Fruit fly (Drosophila melanogaster): Measurements from ENCODE around the gene CG1764.

The CG1764 gene

dm6 chrX:13337454-13337853, 35.2 kb upstream of the CG1764 start, which contains the start of gene RpS15Aa (continued):
- TF ChIP-seq CG9139 (GFP tag; optimal IDR thresholded peaks at IDR 0.05) (peak; percentile 71), Ets96B (tag; optimal IDR thresholded peaks at IDR 0.05) (peak; percentile 22), salr (GFP tag; optimal IDR thresholded peaks at IDR 0.05) (peak in 1 of 2 experiments; percentile 75), CG4318 (GFP tag; optimal IDR thresholded peaks at IDR 0.05) (no peak), CG6163 (GFP tag; IDR thresholded peaks at IDR 0.05) (peak; percentile 85), Hr39 (GFP tag; optimal IDR thresholded peaks at IDR 0.05) (peak; percentile 65), CG10631 (GFP tag; optimal IDR thresholded peaks at IDR 0.05) (no peak), esn (GFP tag; optimal IDR thresholded peaks at IDR 0.05) (peak; percentile 68), acj6 (GFP tag; optimal IDR thresholded peaks at IDR 0.05) (peak; percentile 36), cyc (GFP tag; optimal IDR thresholded peaks at IDR 0.05) (peak; percentile 76), svp (GFP tag) (no peak), Eip93F (GFP tag; optimal IDR thresholded peaks at IDR 0.05) (no peak)

dm6 chrX:13334434-13335146, 32.4 kb upstream of the CG1764 start:
- TF ChIP-seq cyc (GFP tag; optimal IDR thresholded peaks at IDR 0.05) (peak; percentile 45), spab (GFP tag; optimal IDR thresholded peaks at IDR 0.05) (no peak), CG10631 (GFP tag; optimal IDR thresholded peaks at IDR 0.05) (peak; percentile 18), CG3919 (GFP tag; optimal IDR thresholded peaks at IDR 0.05) (peak; percentile 59), CG15336 (GFP tag; IDR thresholded peaks at IDR 0.05) (peak; percentile 24; the same call in 1 of the 2 replicates), Blimp-1 (GFP tag; optimal IDR thresholded peaks at IDR 0.05) (no peak), CG31627 (GFP tag; optimal IDR thresholded peaks at IDR 0.05) (peak; percentile 35), lz (GFP tag; optimal IDR thresholded peaks at IDR 0.05) (peak; percentile 40), CG3032 (tag; optimal IDR thresholded peaks at IDR 0.05) (peak; percentile 6), esn (GFP tag; optimal IDR thresholded peaks at IDR 0.05) (peak; percentile 48), eg (GFP tag; IDR thresholded peaks at IDR 0.05) (no peak), Smox (GFP tag; optimal IDR thresholded peaks at IDR 0.05) (peak; percentile 2), Eip78C (GFP tag) (peak; percentile 39), Sox14 (GFP tag; optimal IDR thresholded peaks at IDR 0.05) (peak; percentile 33), topi (GFP tag; optimal IDR thresholded peaks at IDR 0.05) (peak; percentile 29), acj6 (GFP tag; optimal IDR thresholded peaks at IDR 0.05) (no peak)

dm6 chrX:13332702-13333243, 30.6 kb upstream of the CG1764 start:
- TF ChIP-seq Met (GFP tag; optimal IDR thresholded peaks at IDR 0.05) (peak; percentile 48), Hr39 (GFP tag; optimal IDR thresholded peaks at IDR 0.05) (peak; percentile 29), Lpt (GFP tag; optimal IDR thresholded peaks at IDR 0.05) (no peak), CG9139 (GFP tag; optimal IDR thresholded peaks at IDR 0.05) (no peak), cyc (GFP tag; optimal IDR thresholded peaks at IDR 0.05) (peak; percentile 44), esn (GFP tag; optimal IDR thresholded peaks at IDR 0.05) (peak; percentile 49), Blimp-1 (GFP tag; optimal IDR thresholded peaks at IDR 0.05) (no peak), svp (GFP tag) (peak; percentile 85), ss (GFP tag; optimal IDR thresholded peaks at IDR 0.05) (peak; percentile 23 to 35), Eip78C (GFP tag) (peak; percentile 78), CG1621 (tag; optimal IDR thresholded peaks at IDR 0.05) (no peak), dsx (GFP tag; optimal IDR thresholded peaks at IDR 0.05; ENCODE audit: poor library complexity, severe bottlenecking) (peak; percentile 26), fd85E (GFP tag; optimal IDR thresholded peaks at IDR 0.05) (no peak), CG8319 (GFP tag; optimal IDR thresholded peaks at IDR 0.05) (no peak), CG8632 (GFP tag; optimal IDR thresholded peaks at IDR 0.05) (peak; percentile 0), CG4318 (GFP tag; optimal IDR thresholded peaks at IDR 0.05) (peak; percentile 41), eg (GFP tag; IDR thresholded peaks at IDR 0.05) (no peak), CG32006 (GFP tag; optimal IDR thresholded peaks at IDR 0.05) (peak; percentile 82), CG34406 (GFP tag; optimal IDR thresholded peaks at IDR 0.05) (no peak), Sox14 (GFP tag; optimal IDR thresholded peaks at IDR 0.05) (peak; percentile 67), Ets96B (tag; optimal IDR thresholded peaks at IDR 0.05) (peak; percentile 15), lz (GFP tag; optimal IDR thresholded peaks at IDR 0.05) (peak; percentile 42), CG11762 (GFP tag; optimal IDR thresholded peaks at IDR 0.05; ENCODE audit: insufficient read depth) (no peak), dac (GFP tag; optimal IDR thresholded peaks at IDR 0.05) (peak; percentile 25), vri (GFP tag; optimal IDR thresholded peaks at IDR 0.05) (no peak), Eip75B (GFP tag; optimal IDR thresholded peaks at IDR 0.05) (peak; percentile 52), Sox102F (GFP tag; optimal IDR thresholded peaks at IDR 0.05) (peak; percentile 22), Ets21C (GFP tag; optimal IDR thresholded peaks at IDR 0.05) (peak; percentile 13), CG31627 (GFP tag; optimal IDR thresholded peaks at IDR 0.05) (peak; percentile 46), CG6854 (GFP tag; optimal IDR thresholded peaks at IDR 0.05) (no peak), net (GFP tag; optimal IDR thresholded peaks at IDR 0.05) (peak; percentile 35), Gug (GFP tag; IDR thresholded peaks at IDR 0.05) (0 out of 2 replicates have a peak, but pooled peaks have one; percentile 17), pdm3 (GFP tag; optimal IDR thresholded peaks at IDR 0.05) (peak; percentile 42)
